Worm (Caenorhabditis elegans) whole organism, L2 larva: Measurements from ENCODE around the gene F57C7.4.

Experiments used
- Y55F3AM.14 ChIP-seq: fragments of 200-800 bp; sonication (Bioruptor generic); optimal IDR thresholded peaks from 2 replicates; lab custom pipeline; 2018; ENCODE audit warnings: mild to moderate bottlenecking, missing genetic modification characterization, missing compliant biosample characterization
- ZK546.5 ChIP-seq: sonication (generic microtip); optimal IDR thresholded peaks from 2 replicates; lab custom pipeline; 2017; ENCODE audit warnings: missing biosample characterization, missing genetic modification characterization
- ama-1 ChIP-seq: fragments of 150-350 bp; optimal IDR thresholded peaks from 2 replicates; lab custom pipeline; 2018; ENCODE audit warnings: inconsistent platforms
- egl-27 ChIP-seq: sonication (generic microtip); optimal IDR thresholded peaks from 3 replicates; lab custom pipeline; 2017; ENCODE audit warnings: missing biosample characterization, missing genetic modification reagents, missing genetic modification characterization
- lin-39 ChIP-seq: fragments of 150-350 bp; optimal IDR thresholded peaks from 2 replicates; lab custom pipeline; 2014; ENCODE audit warnings: missing biosample characterization, missing genetic modification reagents, missing genetic modification characterization
- snpc-4 ChIP-seq: fragments of 150-350 bp; optimal IDR thresholded peaks from 2 replicates; lab custom pipeline; 2014; ENCODE audit warnings: missing biosample characterization, missing genetic modification characterization
- unc-62 ChIP-seq: fragments of 150-350 bp; optimal IDR thresholded peaks from 2 replicates; lab custom pipeline; 2014; ENCODE audit warnings: missing biosample characterization, missing genetic modification reagents, missing genetic modification characterization

DNA sequence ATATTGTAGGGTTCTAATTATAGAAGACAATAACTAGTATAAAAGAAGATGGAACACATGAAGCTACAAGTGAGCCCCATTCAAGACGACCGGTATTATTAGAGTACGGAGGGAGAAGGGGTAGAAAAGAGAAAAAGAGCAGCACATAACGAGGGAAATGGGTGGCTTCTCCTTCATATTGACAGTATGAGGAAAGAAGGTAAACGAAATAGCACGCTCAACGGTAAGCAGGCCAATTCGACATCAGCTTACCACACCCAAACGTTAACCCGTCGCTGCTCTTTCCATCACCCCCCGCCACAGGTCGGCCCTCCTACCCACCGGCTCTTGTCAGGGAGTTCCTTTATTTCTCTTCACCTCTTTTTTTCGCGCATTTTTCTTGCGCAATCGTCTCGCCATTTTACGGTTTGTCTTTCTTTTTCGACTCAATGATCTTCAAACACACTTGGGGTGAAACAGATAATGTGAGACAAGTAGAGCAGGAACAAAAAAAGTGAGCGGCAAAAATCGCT is 29.3 kb upstream of the F57C7.4 start:
- no peak for TF ChIP-seq lin-39 (tag; lab: Kevin White, UChicago)
- no peak for TF ChIP-seq egl-27 (tag; lab: Kevin White, UChicago)
- no peak for TF ChIP-seq snpc-4
- no peak for TF ChIP-seq Y55F3AM.14 (GFP tag; lab: Kevin White, UChicago)
- no peak for TF ChIP-seq unc-62 (GFP tag; lab: Kevin White, UChicago)
- no peak for TF ChIP-seq ama-1 (lab: Kevin White, UChicago)
- no peak for TF ChIP-seq ZK546.5 (tag; lab: Kevin White, UChicago)
